Fruit fly (Drosophila melanogaster) whole organism, larva: Measurements from ENCODE around the gene Frl.

ENCODE experiments used
- noc ChIP-seq: fragments of 200-800 bp; sonication (Bioruptor generic); optimal IDR thresholded peaks from 3 replicates; lab custom pipeline; 2019; ENCODE audit warnings: missing biosample characterization, mild to moderate bottlenecking, missing genetic modification characterization, moderate library complexity

The Frl gene

dm6 chr3L:14053073-14053643, at the start of gene Frl, which contains the start of gene CG13484:
TSS of gene Frl (plus strand) at chr3L:14053215.
TSS of gene CG13484 (minus strand) at chr3L:14053079.
- no peak for TF ChIP-seq noc (tag; lab: Kevin White, UChicago)

- peak; percentile 23 for TF ChIP-seq noc (tag; lab: Kevin White, UChicago)
These were observed 49.5 kb upstream of the Frl start for dm6 chr3L:14003297-14004040.

- no peak for TF ChIP-seq noc (tag; lab: Kevin White, UChicago)
These were observed 49.0 kb upstream of the Frl start for dm6 chr3L:14004041-14004407.

dm6 chr3L:14004963-14005458, 48.0 kb upstream of the Frl start:
- peak; percentile 96 for TF ChIP-seq noc (tag; lab: Kevin White, UChicago)

dm6 chr3L:14005627-14006287, 47.3 kb upstream of the Frl start:
- no peak for TF ChIP-seq noc (tag; lab: Kevin White, UChicago)

- TF ChIP-seq noc (tag; lab: Kevin White, UChicago), result no peak
These were observed 46.3 kb upstream of the Frl start for dm6 chr3L:14006704-14007126.

dm6 chr3L:14025736-14026135, 27.3 kb upstream of the Frl start:
- TF ChIP-seq noc (tag; lab: Kevin White, UChicago), result no peak

dm6 chr3L:14027549-14027948, 25.5 kb upstream of the Frl start:
- no peak for TF ChIP-seq noc (tag; lab: Kevin White, UChicago)

- no peak for TF ChIP-seq noc (tag; lab: Kevin White, UChicago)
These were observed 24.3 kb upstream of the Frl start, which contains the start of gene Ptip for dm6 chr3L:14028485-14029384. TSS of gene Ptip (minus strand) at chr3L:14029121.

- peak; percentile 62 for TF ChIP-seq noc (tag; lab: Kevin White, UChicago)
These were observed 21.6 kb upstream of the Frl start, which contains the start of the genes CG6650 and endos for dm6 chr3L:14031171-14032126. TSS of gene CG6650 (plus strand) at chr3L:14031450. TSS of gene endos (minus strand) at chr3L:14031706.

dm6 chr3L:14034476-14034875, 18.5 kb upstream of the Frl start, which contains the start of gene CG6661:
TSS of gene CG6661 (plus strand) at chr3L:14034776.
- no peak for TF ChIP-seq noc (tag; lab: Kevin White, UChicago)

- TF ChIP-seq noc (tag; lab: Kevin White, UChicago), result peak; percentile 1
These were observed 16.1 kb upstream of the Frl start, which contains the start of gene Hsp110 for dm6 chr3L:14036867-14037313. TSS of gene Hsp110 (plus strand) at chr3L:14037019.
